Fruit fly (Drosophila melanogaster) whole organism, prepupa: ENCODE measurements around the gene Nrd1.

Source experiments
- CG10631 ChIP-seq: fragments of 200-800 bp; sonication (Bioruptor generic); optimal IDR thresholded peaks from 2 replicates; lab custom pipeline; 2016; ENCODE audit warnings: missing biosample characterization, missing genetic modification characterization
- CG10669 ChIP-seq: fragments of 200-800 bp; sonication (Bioruptor generic); optimal IDR thresholded peaks from 3 replicates; lab custom pipeline; 2018; ENCODE audit warnings: missing biosample characterization, mild to moderate bottlenecking, missing genetic modification characterization, moderate library complexity
- CG11762 ChIP-seq: fragments of 200-800 bp; sonication (Bioruptor generic); optimal IDR thresholded peaks from 3 replicates; lab custom pipeline; 2016; ENCODE audit warnings: missing biosample characterization, missing genetic modification characterization; ENCODE audit not compliant: insufficient read depth
- CG11902 ChIP-seq: fragments of 200-800 bp; sonication (Bioruptor generic); optimal IDR thresholded peaks from 3 replicates; lab custom pipeline; 2016; ENCODE audit warnings: missing biosample characterization, missing genetic modification characterization
- CG1621 ChIP-seq: fragments of 200-800 bp; sonication (Bioruptor generic); optimal IDR thresholded peaks from 3 replicates; lab custom pipeline; 2018; ENCODE audit warnings: missing biosample characterization, mild to moderate bottlenecking, missing genetic modification characterization
- CG16779 ChIP-seq: fragments of 200-800 bp; sonication (Bioruptor generic); optimal IDR thresholded peaks from 3 replicates; lab custom pipeline; 2017; ENCODE audit warnings: missing biosample characterization, mild to moderate bottlenecking, missing genetic modification characterization
- CG3032 ChIP-seq: fragments of 200-800 bp; optimal IDR thresholded peaks from 2 replicates; lab custom pipeline; 2019; ENCODE audit warnings: missing biosample characterization, mild to moderate bottlenecking, missing genetic modification characterization, moderate library complexity
- CG32006 ChIP-seq: fragments of 200-800 bp; sonication (Bioruptor generic); optimal IDR thresholded peaks from 3 replicates; lab custom pipeline; 2017; ENCODE audit warnings: missing biosample characterization, mild to moderate bottlenecking, missing genetic modification characterization
- CG34406 ChIP-seq: fragments of 200-800 bp; sonication (Bioruptor generic); optimal IDR thresholded peaks from 3 replicates; lab custom pipeline; 2016; ENCODE audit warnings: missing biosample characterization, missing genetic modification characterization
- CG3919 ChIP-seq: fragments of 200-800 bp; sonication (Bioruptor generic); optimal IDR thresholded peaks from 3 replicates; lab custom pipeline; 2016; ENCODE audit warnings: missing biosample characterization, missing genetic modification characterization
- CG4318 ChIP-seq: fragments of 200-800 bp; sonication (Bioruptor generic); optimal IDR thresholded peaks from 3 replicates; lab custom pipeline; 2017; ENCODE audit warnings: missing biosample characterization, mild to moderate bottlenecking, missing genetic modification characterization
- CG6163 ChIP-seq: fragments of 200-800 bp; sonication (Bioruptor generic); IDR thresholded peaks from 3 replicates; pipeline ENCODE4 v1.3.6; 2022; ENCODE audit warnings: missing biosample characterization, missing genetic modification characterization
- CG8319 ChIP-seq: fragments of 200-800 bp; sonication (Bioruptor generic); optimal IDR thresholded peaks from 3 replicates; lab custom pipeline; 2016; ENCODE audit warnings: missing biosample characterization, missing genetic modification characterization
- CG8632 ChIP-seq: fragments of 200-800 bp; sonication (Bioruptor generic); optimal IDR thresholded peaks from 3 replicates; lab custom pipeline; 2016; ENCODE audit warnings: missing biosample characterization, missing genetic modification characterization
- CG9139 ChIP-seq: fragments of 200-800 bp; sonication (Bioruptor generic); optimal IDR thresholded peaks from 3 replicates; lab custom pipeline; 2017; ENCODE audit warnings: missing biosample characterization, mild to moderate bottlenecking, missing genetic modification characterization
- Eip75B ChIP-seq: fragments of 200-800 bp; sonication (Bioruptor generic); optimal IDR thresholded peaks from 3 replicates; lab custom pipeline; 2016; ENCODE audit warnings: missing biosample characterization, missing genetic modification characterization
- Eip78C ChIP-seq: fragments of 200-800 bp; sonication (Bioruptor generic); peaks from one replicate; lab custom pipeline; 2016; ENCODE audit warnings: missing biosample characterization, missing genetic modification characterization
- Eip93F ChIP-seq: fragments of 200-800 bp; sonication (Bioruptor generic); optimal IDR thresholded peaks from 2 replicates; lab custom pipeline; 2016; ENCODE audit warnings: missing biosample characterization, mild to moderate bottlenecking, missing genetic modification characterization
- Ets21C ChIP-seq: fragments of 200-800 bp; sonication (Bioruptor generic); optimal IDR thresholded peaks from 3 replicates; lab custom pipeline; 2016; ENCODE audit warnings: missing biosample characterization, missing genetic modification characterization
- Ets96B ChIP-seq: fragments of 200-800 bp; optimal IDR thresholded peaks from 2 replicates; lab custom pipeline; 2019; ENCODE audit warnings: missing biosample characterization, mild to moderate bottlenecking, missing genetic modification characterization, moderate library complexity
- Gug ChIP-seq: fragments of 200-800 bp; sonication (Bioruptor generic); IDR thresholded peaks from 2 replicates; pipeline ENCODE4 v1.3.6; 2022; ENCODE audit warnings: missing biosample characterization, missing genetic modification characterization
- Hr38 ChIP-seq: sonication (Bioruptor generic); optimal IDR thresholded peaks from 2 replicates; lab custom pipeline; 2016; ENCODE audit warnings: missing biosample characterization, missing genetic modification characterization
- Hr39 ChIP-seq: fragments of 200-800 bp; sonication (Bioruptor generic); optimal IDR thresholded peaks from 2 replicates; lab custom pipeline; 2016; ENCODE audit warnings: missing biosample characterization, missing genetic modification characterization
- Lpt ChIP-seq: fragments of 200-800 bp; sonication (Bioruptor generic); optimal IDR thresholded peaks from 3 replicates; lab custom pipeline; 2016; ENCODE audit warnings: missing biosample characterization, missing genetic modification characterization
- Met ChIP-seq: fragments of 200-800 bp; sonication (Bioruptor generic); optimal IDR thresholded peaks from 3 replicates; lab custom pipeline; 2016; ENCODE audit warnings: missing biosample characterization, missing genetic modification characterization
- OdsH ChIP-seq: fragments of 200-800 bp; sonication (Bioruptor generic); optimal IDR thresholded peaks from 3 replicates; lab custom pipeline; 2016; ENCODE audit warnings: missing biosample characterization, missing genetic modification characterization
- Smox ChIP-seq: fragments of 200-800 bp; sonication (Bioruptor generic); optimal IDR thresholded peaks from 3 replicates; lab custom pipeline; 2016; ENCODE audit warnings: missing biosample characterization, missing genetic modification characterization
- achi ChIP-seq: fragments of 200-800 bp; sonication (Bioruptor generic); optimal IDR thresholded peaks from 3 replicates; lab custom pipeline; 2016; ENCODE audit warnings: missing biosample characterization, missing genetic modification characterization
- cyc ChIP-seq: fragments of 200-800 bp; sonication (Bioruptor generic); optimal IDR thresholded peaks from 3 replicates; lab custom pipeline; 2016; ENCODE audit warnings: missing biosample characterization, missing genetic modification characterization
- dac ChIP-seq: fragments of 200-800 bp; sonication (Bioruptor generic); optimal IDR thresholded peaks from 2 replicates; lab custom pipeline; 2017; ENCODE audit warnings: missing biosample characterization, mild to moderate bottlenecking, missing genetic modification characterization
- eg ChIP-seq: fragments of 200-800 bp; sonication (Bioruptor generic); IDR thresholded peaks from 3 replicates; pipeline ENCODE4 v1.3.6; 2022; ENCODE audit warnings: missing biosample characterization, missing genetic modification characterization
- esn ChIP-seq: fragments of 200-800 bp; sonication (Bioruptor generic); optimal IDR thresholded peaks from 2 replicates; lab custom pipeline; 2016; ENCODE audit warnings: missing biosample characterization, mild to moderate bottlenecking, missing genetic modification characterization, moderate library complexity
- fd59A ChIP-seq: fragments of 200-800 bp; sonication (Bioruptor generic); optimal IDR thresholded peaks from 2 replicates; lab custom pipeline; 2017; ENCODE audit warnings: missing biosample characterization, mild to moderate bottlenecking, missing genetic modification characterization, missing genetic modification reagents
- fd85E ChIP-seq: fragments of 200-800 bp; sonication (Bioruptor generic); optimal IDR thresholded peaks from 3 replicates; lab custom pipeline; 2016; ENCODE audit warnings: missing biosample characterization, missing genetic modification characterization
- fkh ChIP-seq: fragments of 200-800 bp; sonication (Bioruptor generic); optimal IDR thresholded peaks from 3 replicates; lab custom pipeline; 2017; ENCODE audit warnings: missing biosample characterization, mild to moderate bottlenecking, missing genetic modification characterization, moderate library complexity
- lz ChIP-seq: fragments of 200-800 bp; sonication (Bioruptor generic); optimal IDR thresholded peaks from 3 replicates; lab custom pipeline; 2016; ENCODE audit warnings: missing biosample characterization, missing genetic modification characterization
- pdm3 ChIP-seq: fragments of 200-800 bp; sonication (Bioruptor generic); optimal IDR thresholded peaks from 3 replicates; lab custom pipeline; 2016; ENCODE audit warnings: missing biosample characterization, missing genetic modification characterization
- salr ChIP-seq, 2 experiments: fragments of 200-800 bp; sonication (Bioruptor generic); optimal IDR thresholded peaks; 3 replicates each; lab custom pipeline; 2016 to 2018; ENCODE audit warnings: missing biosample characterization in 2 of 2, missing genetic modification characterization in 2 of 2, mild to moderate bottlenecking in 1 of 2
- ss ChIP-seq, 2 experiments: fragments of 200-800 bp; sonication (Bioruptor generic); optimal IDR thresholded peaks; 2 replicates in 1 of 2; 3 replicates in 1 of 2; lab custom pipeline; 2017 to 2018; ENCODE audit warnings: mild to moderate bottlenecking in 2 of 2, missing biosample characterization in 2 of 2, missing genetic modification characterization in 2 of 2, moderate library complexity in 1 of 2
- topi ChIP-seq: fragments of 200-800 bp; sonication (Bioruptor generic); optimal IDR thresholded peaks from 3 replicates; lab custom pipeline; 2016; ENCODE audit warnings: missing biosample characterization, missing genetic modification characterization

Nrd1 gene

dm6 chrX:11895141-11895540 lies 26.4 kb upstream of the Nrd1 start:
- TF ChIP-seq CG1621 (tag; lab: Kevin White, UChicago): no peak
- peak; percentile 14 for TF ChIP-seq CG3919 (GFP tag; lab: Kevin White, UChicago)
- TF ChIP-seq, all 60 proteins: peak for 1

dm6 chrX:11894198-11894597 lies 25.5 kb upstream of the Nrd1 start:
- TF ChIP-seq CG3032 (no peak), ss (GFP tag; optimal IDR thresholded peaks at IDR 0.05; lab: Kevin White, UChicago) (no peak), CG11762 (GFP tag; lab: Kevin White, UChicago) (no peak), topi (GFP tag; lab: Kevin White, UChicago) (no peak), CG8632 (no peak), Ets21C (GFP tag; lab: Kevin White, UChicago) (no peak), pdm3 (GFP tag; lab: Kevin White, UChicago) (no peak), Hr38 (GFP tag; lab: Kevin White, UChicago) (no peak), CG10669 (GFP tag; lab: Kevin White, UChicago) (no peak), lz (GFP tag; lab: Kevin White, UChicago) (no peak)

- TF ChIP-seq lz (GFP tag; lab: Kevin White, UChicago) (no peak), Ets21C (GFP tag; lab: Kevin White, UChicago) (no peak)
These were observed 24.9 kb upstream of the Nrd1 start, which contains the start of gene wisp for dm6 chrX:11893643-11894042. Gene wisp, plus strand, starts transcription at chrX:11893943.

dm6 chrX:11891682-11892179 lies 23.0 kb upstream of the Nrd1 start, which contains the start of gene sicily:
Gene sicily, plus strand, starts transcription at chrX:11891732.
- TF ChIP-seq Met (no peak), achi (GFP tag; lab: Kevin White, UChicago) (peak; percentile 96), CG1621 (tag; lab: Kevin White, UChicago) (peak; percentile 86), eg (GFP tag; lab: Robert Waterston, UW) (no peak)

- TF ChIP-seq Eip78C (GFP tag; lab: Kevin White, UChicago) (peak; percentile 40), CG34406 (GFP tag; lab: Kevin White, UChicago) (no peak), cyc (GFP tag; lab: Kevin White, UChicago) (peak; percentile 5), CG6163 (GFP tag; lab: Robert Waterston, UW) (no peak), Eip93F (GFP tag; lab: Kevin White, UChicago) (no peak), OdsH (GFP tag; lab: Kevin White, UChicago) (no peak), Lpt (GFP tag; lab: Kevin White, UChicago) (no peak), salr (GFP tag; optimal IDR thresholded peaks at IDR 0.05; lab: Kevin White, UChicago) (no peak), CG32006 (GFP tag; lab: Kevin White, UChicago) (no peak), Gug (no peak), CG10631 (GFP tag; lab: Kevin White, UChicago) (no peak), esn (GFP tag; lab: Kevin White, UChicago) (peak; percentile 35)
These were observed 19.4 kb upstream of the Nrd1 start, which contains the start of gene CG1840 for dm6 chrX:11888142-11888541. Gene CG1840, plus strand, starts transcription at chrX:11888352.

dm6 chrX:11886976-11887375 lies 18.3 kb upstream of the Nrd1 start, which contains the start of the genes CG10353 and SelG:
Gene CG10353, minus strand, starts transcription at chrX:11887162.
Gene SelG, plus strand, starts transcription at chrX:11887284.
- TF ChIP-seq dac (GFP tag; lab: Kevin White, UChicago) (no peak), CG4318 (GFP tag; lab: Kevin White, UChicago) (no peak), CG11762 (GFP tag; lab: Kevin White, UChicago) (no peak), CG34406 (GFP tag; lab: Kevin White, UChicago) (no peak), Gug (no peak), CG9139 (GFP tag; lab: Kevin White, UChicago) (no peak), fd59A (GFP tag; lab: Kevin White, UChicago) (no peak), CG8319 (GFP tag; lab: Kevin White, UChicago) (no peak), CG8632 (no peak), fd85E (no peak), CG3032 (no peak), cyc (GFP tag; lab: Kevin White, UChicago) (peak; percentile 40), CG10669 (GFP tag; lab: Kevin White, UChicago) (no peak), achi (GFP tag; lab: Kevin White, UChicago) (no peak), Eip75B (GFP tag; lab: Kevin White, UChicago) (peak; percentile 29), CG3919 (GFP tag; lab: Kevin White, UChicago) (peak; percentile 34), CG16779 (tag; lab: Kevin White, UChicago) (no peak), Hr39 (GFP tag; lab: Kevin White, UChicago) (peak; percentile 25), Smox (GFP tag; lab: Kevin White, UChicago) (no peak), CG11902 (no peak), fkh (GFP tag; lab: Kevin White, UChicago) (peak; percentile 50), Ets96B (no peak)
